Worm (Caenorhabditis elegans): ENCODE data around the gene sucl-1.

The sucl-1 gene

DNA sequence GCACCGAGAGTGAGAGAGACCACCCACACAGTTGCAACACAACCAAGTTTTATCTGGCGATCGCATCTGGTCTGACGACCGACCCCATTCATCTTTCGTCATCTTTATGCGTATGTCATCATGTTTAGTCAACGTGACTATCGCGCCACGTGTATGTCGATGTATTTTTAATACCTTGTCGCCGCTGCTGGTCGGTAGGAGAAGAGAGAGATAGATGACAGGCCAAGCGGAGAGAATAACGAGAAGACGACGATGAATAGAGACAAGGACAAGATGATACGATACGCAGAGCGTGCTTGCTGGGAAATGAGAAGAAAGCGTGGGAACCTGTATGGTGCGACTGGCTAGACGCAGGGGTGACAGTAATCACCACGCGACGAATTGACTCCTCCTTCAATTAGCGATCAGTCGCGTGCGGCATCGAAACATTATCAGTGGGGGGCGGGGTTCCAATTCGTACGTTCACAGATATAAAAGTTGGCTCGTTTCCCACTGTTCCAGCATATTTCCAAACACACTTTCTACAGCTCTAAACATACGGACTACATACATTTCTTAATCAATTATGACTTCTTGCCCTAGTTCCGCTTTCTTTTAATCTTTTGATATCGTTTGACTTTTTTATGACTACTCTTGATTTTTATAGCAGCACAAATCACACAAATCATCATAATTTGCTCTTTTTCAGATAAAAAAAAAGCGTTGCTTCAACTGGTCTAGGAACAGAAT lies 36.7 kb downstream of the sucl-1 start, which contains the start of gene tatn-1 (continued):
- TF ChIP-seq T26A8.4 (GFP tag; IDR thresholded peaks at IDR 0.05): peak; percentile 65
- 0 out of 2 replicates have a peak, but pooled peaks have one; percentile 38 for TF ChIP-seq pha-4 (GFP tag; IDR thresholded peaks at IDR 0.05)
- no peak for TF ChIP-seq pha-4 (tag; optimal IDR thresholded peaks at IDR 0.05)
- TF ChIP-seq ctbp-1 (GFP tag; IDR thresholded peaks at IDR 0.05): no peak
- TF ChIP-seq nhr-28 (tag; optimal IDR thresholded peaks at IDR 0.05): peak; percentile 83
- no peak for TF ChIP-seq attf-4 (tag; optimal IDR thresholded peaks at IDR 0.05)
- TF ChIP-seq unc-39 (tag; optimal IDR thresholded peaks at IDR 0.05): no peak
- TF ChIP-seq lin-15B (tag; optimal IDR thresholded peaks at IDR 0.05): no peak
- peak; percentile 35 for TF ChIP-seq lin-38 (GFP tag; IDR thresholded peaks at IDR 0.05)
- no peak for TF ChIP-seq zfp-3 (GFP tag; conservative IDR thresholded peaks at IDR 0.05)
- TF ChIP-seq dve-1 (tag; optimal IDR thresholded peaks at IDR 0.05; ENCODE audit: insufficient read depth): peak; percentile 86
- TF ChIP-seq lin-29 (GFP tag; IDR thresholded peaks at IDR 0.05): no peak
- TF ChIP-seq Y5F2A.4 (GFP tag; optimal IDR thresholded peaks at IDR 0.05): no peak
- no peak for TF ChIP-seq F44E2.7 (GFP tag; IDR thresholded peaks at IDR 0.05)
- TF ChIP-seq ceh-20 (GFP tag; IDR thresholded peaks at IDR 0.05): no peak
- peak; percentile 61 for TF ChIP-seq spr-1 (tag; optimal IDR thresholded peaks at IDR 0.05)
- TF ChIP-seq nhr-10 (tag; optimal IDR thresholded peaks at IDR 0.05): peak; percentile 81
- TF ChIP-seq rbr-2 (tag; optimal IDR thresholded peaks at IDR 0.05): peak; percentile 47
- no peak for TF ChIP-seq zip-2 (tag; optimal IDR thresholded peaks at IDR 0.05)
- TF ChIP-seq aha-1 (tag): peak; percentile 99
- peak; percentile 97 for TF ChIP-seq dmd-6 (GFP tag; IDR thresholded peaks at IDR 0.05)
- peak; percentile 80; the same call in 1 of the 2 replicates for TF ChIP-seq saeg-2 (GFP tag; IDR thresholded peaks at IDR 0.05)
- TF ChIP-seq ama-1 (optimal IDR thresholded peaks at IDR 0.05): peak; percentile 36
- no peak for TF ChIP-seq daf-8 (GFP tag; IDR thresholded peaks at IDR 0.05)
- 0 out of 2 replicates have a peak, but pooled peaks have one; percentile 27 for TF ChIP-seq mdt-29 (GFP tag; IDR thresholded peaks at IDR 0.05)
- peak; percentile 39 for TF ChIP-seq ztf-7 (tag; optimal IDR thresholded peaks at IDR 0.05)

DNA sequence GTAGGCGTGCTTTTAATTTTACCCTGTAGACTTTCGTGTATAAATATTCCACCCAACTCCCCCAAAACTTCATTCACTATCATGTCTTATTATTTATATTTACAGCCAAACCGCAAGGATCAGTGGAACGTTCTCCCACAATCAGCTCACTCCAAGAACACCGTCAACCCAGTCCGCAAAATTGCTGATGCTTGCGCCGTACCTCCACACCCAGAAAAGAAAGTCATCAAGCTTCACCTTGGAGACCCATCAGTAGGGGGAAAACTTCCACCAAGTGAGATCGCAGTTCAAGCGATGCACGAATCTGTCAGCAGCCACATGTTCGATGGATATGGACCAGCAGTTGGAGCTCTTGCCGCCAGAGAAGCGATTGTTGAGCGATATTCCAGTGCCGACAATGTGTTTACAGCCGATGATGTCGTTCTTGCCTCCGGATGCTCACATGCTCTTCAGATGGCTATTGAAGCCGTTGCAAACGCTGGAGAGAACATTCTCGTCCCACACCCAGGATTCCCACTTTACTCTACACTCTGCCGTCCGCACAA lies 37.4 kb downstream of the sucl-1 start:
- peak; percentile 50; the same call in 1 of the 2 replicates for TF ChIP-seq dmd-8 (GFP tag; IDR thresholded peaks at IDR 0.05)
- no peak for TF ChIP-seq gei-8 (GFP tag; optimal IDR thresholded peaks at IDR 0.05)
- peak; percentile 19 for TF ChIP-seq aha-1 (tag)
- TF ChIP-seq lir-3 (tag; optimal IDR thresholded peaks at IDR 0.05): no peak
- TF ChIP-seq pqm-1 (tag; optimal IDR thresholded peaks at IDR 0.05): no peak
- no peak for TF ChIP-seq zip-2 (tag; optimal IDR thresholded peaks at IDR 0.05)
- no peak for TF ChIP-seq dpl-1 (GFP tag; optimal IDR thresholded peaks at IDR 0.05)
- peak; percentile 18; the same call in 1 of the 2 replicates for TF ChIP-seq set-16 (GFP tag; IDR thresholded peaks at IDR 0.05)
- no peak for TF ChIP-seq ztf-11 (tag; optimal IDR thresholded peaks at IDR 0.05)
- no peak for TF ChIP-seq lin-1 (GFP tag; IDR thresholded peaks at IDR 0.05)
- TF ChIP-seq Y75B8A.6 (GFP tag; IDR thresholded peaks at IDR 0.05): no peak
- TF ChIP-seq daf-8 (GFP tag; IDR thresholded peaks at IDR 0.05): no peak
- no peak for TF ChIP-seq R02D3.7 (tag; optimal IDR thresholded peaks at IDR 0.05)

DNA sequence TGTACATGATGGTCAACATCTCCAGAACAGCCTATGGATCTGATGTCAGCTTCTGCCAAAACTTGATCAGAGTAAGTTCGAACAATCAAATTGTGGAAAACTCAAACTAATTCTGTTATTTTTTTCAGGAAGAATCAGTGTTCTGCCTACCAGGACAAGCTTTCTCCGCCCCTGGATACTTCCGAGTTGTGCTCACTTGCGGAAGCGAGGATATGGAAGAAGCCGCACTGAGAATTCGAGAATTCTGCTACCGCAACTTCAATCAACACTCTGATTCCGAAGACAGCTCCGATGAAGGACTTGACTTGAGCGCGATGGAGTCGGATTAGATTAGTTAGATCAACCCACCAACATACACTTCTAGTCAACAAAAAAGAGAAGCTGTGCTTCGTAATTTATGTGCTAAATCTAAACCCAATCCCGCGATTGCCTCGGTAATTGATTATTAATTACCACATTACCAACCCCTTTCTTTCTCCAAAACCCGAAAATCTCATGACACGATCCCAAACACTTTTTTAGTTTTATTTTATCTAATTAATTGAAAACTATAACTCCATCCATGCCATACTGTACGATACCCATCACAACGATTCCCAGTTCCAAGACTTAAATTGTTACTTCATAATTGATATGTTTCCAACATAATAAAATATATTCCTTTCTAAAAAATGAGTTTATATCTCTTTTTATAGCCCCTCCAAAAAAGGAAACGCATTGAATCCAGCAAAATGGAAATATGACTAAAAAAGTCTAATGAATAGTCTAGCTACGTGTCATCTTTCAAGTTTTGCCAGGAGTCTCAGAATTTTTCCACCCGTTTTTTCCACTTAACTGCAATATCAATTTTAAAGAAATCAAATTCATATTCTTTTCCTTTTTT lies 38.7 kb downstream of the sucl-1 start:
- TF ChIP-seq ZK546.5 (tag; optimal IDR thresholded peaks at IDR 0.05) (no peak), mdl-1 (tag; optimal IDR thresholded peaks at IDR 0.05) (no peak), daf-8 (GFP tag; IDR thresholded peaks at IDR 0.05) (no peak), pha-4 (GFP tag; IDR thresholded peaks at IDR 0.05) (no peak), pha-4 (tag; optimal IDR thresholded peaks at IDR 0.05) (no peak), hlh-30 (tag; optimal IDR thresholded peaks at IDR 0.05; ENCODE audit: insufficient read depth) (no peak), ceh-28 (tag; optimal IDR thresholded peaks at IDR 0.05) (no peak), lin-39 (tag; optimal IDR thresholded peaks at IDR 0.05) (no peak), mep-1 (tag; optimal IDR thresholded peaks at IDR 0.05) (peak; percentile 7), madf-5 (GFP tag; IDR thresholded peaks at IDR 0.05) (no peak), lin-13 (GFP tag; optimal IDR thresholded peaks at IDR 0.05) (no peak), dmd-6 (GFP tag; IDR thresholded peaks at IDR 0.05) (peak; percentile 10; the same call in 1 of the 2 replicates), arid-1 (GFP tag; conservative IDR thresholded peaks at IDR 0.05) (no peak), F49E8.2 (tag; optimal IDR thresholded peaks at IDR 0.05; ENCODE audit: borderline replicate concordance) (no peak), unc-39 (tag; optimal IDR thresholded peaks at IDR 0.05) (no peak), lir-3 (tag; optimal IDR thresholded peaks at IDR 0.05) (no peak)
